Worm (Caenorhabditis elegans): Measurements from ENCODE around the gene Y81G3A.4.
"Not testable (repeated sequence)": the region's sequence is repeated elsewhere in the genome, so short reads cannot be mapped to it uniquely, and the experiment has no call there.

- TF ChIP-seq fkh-10 (GFP tag; optimal IDR thresholded peaks at IDR 0.05); ceh-82 (tag; optimal IDR thresholded peaks at IDR 0.05); skn-1 (tag; optimal IDR thresholded peaks at IDR 0.05); elt-3 (tag; optimal IDR thresholded peaks at IDR 0.05); dpl-1 (GFP tag; optimal IDR thresholded peaks at IDR 0.05); lin-39 (tag; optimal IDR thresholded peaks at IDR 0.05); mep-1 (tag; optimal IDR thresholded peaks at IDR 0.05); rnt-1 (tag; optimal IDR thresholded peaks at IDR 0.05); fos-1 (tag; optimal IDR thresholded peaks at IDR 0.05); zip-4 (GFP tag; optimal IDR thresholded peaks at IDR 0.05); lin-15B (tag; optimal IDR thresholded peaks at IDR 0.05); nhr-237 (tag; optimal IDR thresholded peaks at IDR 0.05): not testable (repeated sequence)
Observed at ce11 chrII:13082403-13082802, 8.8 kb upstream of the Y81G3A.4 start, which contains the start of gene Y81G3A.6.
